Fruit fly (Drosophila melanogaster): ENCODE data around the gene spen.

Gene spen

dm6 chr2L:131466-132270 lies 27.2 kb upstream of the spen start, which contains the start of gene Gs1 (continued):
- TF ChIP-seq Eip74EF (GFP tag; optimal IDR thresholded peaks at IDR 0.05) = peak in 1 of 2 experiments; percentile 72
- TF ChIP-seq unpg (GFP tag; optimal IDR thresholded peaks at IDR 0.05) = peak; percentile 47
- TF ChIP-seq so (GFP tag; IDR thresholded peaks at IDR 0.05) = peak; percentile 74; the same call in 2 of the 3 replicates
- peak; percentile 2 for TF ChIP-seq nmo (GFP tag; optimal IDR thresholded peaks at IDR 0.05)
- TF ChIP-seq unc-4 (GFP tag; IDR thresholded peaks at IDR 0.05; ENCODE audit: partially characterized antibody) = peak; percentile 52
- peak; percentile 58 for TF ChIP-seq CG6813 (GFP tag; optimal IDR thresholded peaks at IDR 0.05)
- no peak for TF ChIP-seq pzg (GFP tag; optimal IDR thresholded peaks at IDR 0.05)
- TF ChIP-seq abd-A (tag; optimal IDR thresholded peaks at IDR 0.05) = peak; percentile 79
- TF ChIP-seq CG1233 (GFP tag; optimal IDR thresholded peaks at IDR 0.05) = peak; percentile 37
- no peak for TF ChIP-seq CG30403 (GFP tag; optimal IDR thresholded peaks at IDR 0.05)
- peak; percentile 45; the same call in 1 of the 4 replicates for TF ChIP-seq Dll (GFP tag; IDR thresholded peaks at IDR 0.05; ENCODE audit: partially characterized antibody)
- TF ChIP-seq twi (tag; optimal IDR thresholded peaks at IDR 0.05) = no peak
- TF ChIP-seq CG9727 (GFP tag; optimal IDR thresholded peaks at IDR 0.05) = no peak
- TF ChIP-seq CG11723 (GFP tag; optimal IDR thresholded peaks at IDR 0.05) = peak; percentile 27
- no peak for TF ChIP-seq CG15073 (GFP tag; optimal IDR thresholded peaks at IDR 0.05)
- TF ChIP-seq Usf (GFP tag; optimal IDR thresholded peaks at IDR 0.05) = no peak
- TF ChIP-seq Scr (GFP tag; IDR thresholded peaks at IDR 0.05; ENCODE audit: partially characterized antibody) = no peak
- peak; percentile 90 for TF ChIP-seq chm (GFP tag; IDR thresholded peaks at IDR 0.05)
- peak; percentile 35 for TF ChIP-seq CG2120 (GFP tag; optimal IDR thresholded peaks at IDR 0.05)
- TF ChIP-seq z (GFP tag; IDR thresholded peaks at IDR 0.05) = no peak
- peak in 1 of 2 experiments; percentile 21 for TF ChIP-seq Hr51 (GFP tag; optimal IDR thresholded peaks at IDR 0.05)
- TF ChIP-seq CG11696 (GFP tag; IDR thresholded peaks at IDR 0.05) = no peak
- no peak for TF ChIP-seq mld (GFP tag; IDR thresholded peaks at IDR 0.05; ENCODE audit: partially characterized antibody)
- TF ChIP-seq vvl (GFP tag; IDR thresholded peaks at IDR 0.05) = peak; percentile 59; the same call in 1 of the 2 replicates
- TF ChIP-seq CG12659 (GFP tag; optimal IDR thresholded peaks at IDR 0.05) = peak; percentile 36
- TF ChIP-seq ro (GFP tag; IDR thresholded peaks at IDR 0.05) = no peak
- peak; percentile 67 for TF ChIP-seq Hmr (GFP tag; optimal IDR thresholded peaks at IDR 0.05)
- peak; percentile 66 for TF ChIP-seq CG13296 (GFP tag; optimal IDR thresholded peaks at IDR 0.05)
- peak; percentile 58 for TF ChIP-seq CG17385 (GFP tag; optimal IDR thresholded peaks at IDR 0.05)
- TF ChIP-seq CG12769 (tag; optimal IDR thresholded peaks at IDR 0.05) = peak; percentile 77
- TF ChIP-seq CG9932 (GFP tag; IDR thresholded peaks at IDR 0.05) = 0 out of 2 replicates have a peak, but pooled peaks have one; percentile 11
- TF ChIP-seq Bgb (GFP tag; IDR thresholded peaks at IDR 0.05; ENCODE audit: partially characterized antibody) = peak; percentile 50; the same call in 1 of the 2 replicates
- peak; percentile 84 for TF ChIP-seq sug (tag; optimal IDR thresholded peaks at IDR 0.05)
- TF ChIP-seq pfk (GFP tag; optimal IDR thresholded peaks at IDR 0.05) = peak; percentile 14
- no peak for TF ChIP-seq Sry-β (GFP tag; optimal IDR thresholded peaks at IDR 0.05)
- peak; percentile 30 for TF ChIP-seq CG31365 (tag; optimal IDR thresholded peaks at IDR 0.05)
- peak; percentile 34; the same call in 1 of the 2 replicates for TF ChIP-seq ttk (GFP tag; IDR thresholded peaks at IDR 0.05)
- TF ChIP-seq Jarid2 (GFP tag; optimal IDR thresholded peaks at IDR 0.05) = peak; percentile 89
- TF ChIP-seq kay (GFP tag; optimal IDR thresholded peaks at IDR 0.05) = no peak
- peak; percentile 26 for TF ChIP-seq Meics (GFP tag; optimal IDR thresholded peaks at IDR 0.05)
- TF ChIP-seq sna (GFP tag; IDR thresholded peaks at IDR 0.05; ENCODE audit: partially characterized antibody) = 0 out of 2 replicates have a peak, but pooled peaks have one; percentile 53
- TF ChIP-seq ci (GFP tag; IDR thresholded peaks at IDR 0.05) = peak; percentile 81
- no peak for TF ChIP-seq ase (GFP tag; IDR thresholded peaks at IDR 0.05)
- TF ChIP-seq Nf-YB (GFP tag; optimal IDR thresholded peaks at IDR 0.05) = peak; percentile 65
- peak; percentile 85 for TF ChIP-seq Nf-YC (tag; optimal IDR thresholded peaks at IDR 0.05)
- peak; percentile 84 for TF ChIP-seq nom (GFP tag; optimal IDR thresholded peaks at IDR 0.05)
